Worm (Caenorhabditis elegans): ENCODE results near the gene C01B9.4.

C01B9.4 gene

ce11 chrII:13739423-13739822 lies 44.4 kb downstream of the C01B9.4 start:
- no peak for TF ChIP-seq Y55F3AM.14 (GFP tag; optimal IDR thresholded peaks at IDR 0.05)
- peak; percentile 12 for TF ChIP-seq nhr-129 (tag; optimal IDR thresholded peaks at IDR 0.05)
- TF ChIP-seq nhr-25 (tag; optimal IDR thresholded peaks at IDR 0.05), result peak; percentile 7
- peak in 1 of 2 experiments; percentile 22 for TF ChIP-seq lsy-2 (tag; optimal IDR thresholded peaks at IDR 0.05)
- peak; percentile 23 for TF ChIP-seq unc-55 (GFP tag; optimal IDR thresholded peaks at IDR 0.05)
- no peak for TF ChIP-seq ama-1 (optimal IDR thresholded peaks at IDR 0.05)
- TF ChIP-seq lin-11 (tag; optimal IDR thresholded peaks at IDR 0.05), result no peak
- no peak for TF ChIP-seq nhr-10 (tag; optimal IDR thresholded peaks at IDR 0.05)
- no peak for TF ChIP-seq alr-1 (tag; optimal IDR thresholded peaks at IDR 0.05)

- TF ChIP-seq nhr-21 (tag; optimal IDR thresholded peaks at IDR 0.05), result peak; percentile 51
- TF ChIP-seq sma-3 (GFP tag; optimal IDR thresholded peaks at IDR 0.05), result peak; percentile 58
- TF ChIP-seq nhr-6 (tag; optimal IDR thresholded peaks at IDR 0.05), result no peak
- TF ChIP-seq zag-1 (tag; optimal IDR thresholded peaks at IDR 0.05), result no peak
- TF ChIP-seq ama-1 (optimal IDR thresholded peaks at IDR 0.05), result peak; percentile 1
Measured at ce11 chrII:13737751-13738525, 45.8 kb downstream of the C01B9.4 start.

ce11 chrII:13736906-13737305 lies 46.9 kb downstream of the C01B9.4 start:
- TF ChIP-seq nhr-129 (tag; optimal IDR thresholded peaks at IDR 0.05) (peak; percentile 14), crh-2 (tag; optimal IDR thresholded peaks at IDR 0.05) (peak; percentile 1), sma-9 (GFP tag; optimal IDR thresholded peaks at IDR 0.05) (peak; percentile 63), sma-9 (tag; optimal IDR thresholded peaks at IDR 0.05) (no peak), lin-39 (tag; optimal IDR thresholded peaks at IDR 0.05) (no peak), fos-1 (tag; optimal IDR thresholded peaks at IDR 0.05) (peak; percentile 22), ztf-1 (GFP tag; conservative IDR thresholded peaks at IDR 0.05) (no peak), skn-1 (tag; optimal IDR thresholded peaks at IDR 0.05) (no peak), sma-3 (GFP tag; optimal IDR thresholded peaks at IDR 0.05) (peak; percentile 62)

- TF ChIP-seq snpc-4 (tag; optimal IDR thresholded peaks at IDR 0.05) (no peak), mab-5 (tag; optimal IDR thresholded peaks at IDR 0.05) (no peak), unc-55 (GFP tag; optimal IDR thresholded peaks at IDR 0.05) (no peak), nhr-237 (tag; optimal IDR thresholded peaks at IDR 0.05) (no peak), lsy-2 (tag; optimal IDR thresholded peaks at IDR 0.05) (no peak), blmp-1 (tag; optimal IDR thresholded peaks at IDR 0.05; ENCODE audit: insufficient read depth) (no peak), zag-1 (tag; optimal IDR thresholded peaks at IDR 0.05) (no peak), sma-3 (GFP tag; optimal IDR thresholded peaks at IDR 0.05) (no peak), unc-39 (tag; optimal IDR thresholded peaks at IDR 0.05) (no peak), alr-1 (tag; optimal IDR thresholded peaks at IDR 0.05) (no peak), peb-1 (tag; optimal IDR thresholded peaks at IDR 0.05) (no peak), nhr-77 (tag; optimal IDR thresholded peaks at IDR 0.05) (no peak), elt-1 (tag; optimal IDR thresholded peaks at IDR 0.05) (no peak), nhr-23 (tag; optimal IDR thresholded peaks at IDR 0.05) (no peak), nhr-12 (tag; optimal IDR thresholded peaks at IDR 0.05) (no peak), aly-2 (tag; optimal IDR thresholded peaks at IDR 0.05) (no peak), Y55F3AM.14 (GFP tag; optimal IDR thresholded peaks at IDR 0.05) (no peak)
Measured at ce11 chrII:13736089-13736488, 47.7 kb downstream of the C01B9.4 start, which contains the start of gene R06B9.5. Gene R06B9.5 (plus strand): TSS chrII:13736320.

- TF ChIP-seq dmd-4 (tag; optimal IDR thresholded peaks at IDR 0.05), result no peak
- peak; percentile 25 for TF ChIP-seq nhr-129 (tag; optimal IDR thresholded peaks at IDR 0.05)
- TF ChIP-seq mbf-1 (tag; optimal IDR thresholded peaks at IDR 0.05), result no peak
Measured at ce11 chrII:13732577-13732976, 51.2 kb downstream of the C01B9.4 start.

- no peak for TF ChIP-seq lin-39 (tag; optimal IDR thresholded peaks at IDR 0.05)
- TF ChIP-seq egl-27 (tag; optimal IDR thresholded peaks at IDR 0.05), result no peak
- no peak for TF ChIP-seq nhr-237 (tag; optimal IDR thresholded peaks at IDR 0.05)
- no peak for TF ChIP-seq nhr-10 (tag; optimal IDR thresholded peaks at IDR 0.05)
- TF ChIP-seq ztf-4 (tag; optimal IDR thresholded peaks at IDR 0.05), result no peak
- no peak for TF ChIP-seq skn-1 (tag; optimal IDR thresholded peaks at IDR 0.05)
- TF ChIP-seq mdl-1 (tag; optimal IDR thresholded peaks at IDR 0.05), result no peak
- TF ChIP-seq peb-1 (tag; optimal IDR thresholded peaks at IDR 0.05), result no peak
- TF ChIP-seq F13H6.1 (tag; optimal IDR thresholded peaks at IDR 0.05), result no peak
- no peak for TF ChIP-seq mbf-1 (tag; optimal IDR thresholded peaks at IDR 0.05)
- TF ChIP-seq nhr-129 (tag; optimal IDR thresholded peaks at IDR 0.05), result no peak
- no peak for TF ChIP-seq nhr-6 (tag; optimal IDR thresholded peaks at IDR 0.05)
- no peak for TF ChIP-seq elt-1 (tag; optimal IDR thresholded peaks at IDR 0.05)
- no peak for TF ChIP-seq nhr-11 (tag; optimal IDR thresholded peaks at IDR 0.05)
- no peak for TF ChIP-seq sem-4 (tag; optimal IDR thresholded peaks at IDR 0.05)
- no peak for TF ChIP-seq ama-1 (optimal IDR thresholded peaks at IDR 0.05)
- TF ChIP-seq sma-3 (GFP tag; optimal IDR thresholded peaks at IDR 0.05), result no peak
- TF ChIP-seq elt-3 (tag; optimal IDR thresholded peaks at IDR 0.05), result no peak
- TF ChIP-seq unc-39 (tag; optimal IDR thresholded peaks at IDR 0.05), result no peak
Measured at ce11 chrII:13732146-13732545, 51.6 kb downstream of the C01B9.4 start.

All from whole organism, L2 larva.